Fruit fly (Drosophila melanogaster) whole organism, embryonic: Measurements from ENCODE around the gene CG13096.

Source experiments
- Abd-B ChIP-seq: fragments of 200-800 bp; sonication (Bioruptor generic); optimal IDR thresholded peaks from 2 replicates; lab custom pipeline; 2018; ENCODE audit warnings: missing biosample characterization, mild to moderate bottlenecking, missing genetic modification characterization, moderate library complexity
- CG10366 ChIP-seq: fragments of 200-800 bp; sonication (Bioruptor generic); IDR thresholded peaks from 2 replicates; pipeline ENCODE4 v1.3.6; 2022; ENCODE audit warnings: missing biosample characterization, missing genetic modification characterization
- CG11504 ChIP-seq: fragments of 200-800 bp; sonication (Bioruptor generic); optimal IDR thresholded peaks from 3 replicates; lab custom pipeline; 2019; ENCODE audit warnings: missing biosample characterization, mild to moderate bottlenecking, missing genetic modification characterization, moderate library complexity
- CG1233 ChIP-seq: fragments of 200-800 bp; sonication (Bioruptor generic); optimal IDR thresholded peaks from 4 replicates; lab custom pipeline; 2018; ENCODE audit warnings: missing biosample characterization, mild to moderate bottlenecking, missing genetic modification characterization
- CG12769 ChIP-seq: fragments of 200-800 bp; sonication (Bioruptor generic); optimal IDR thresholded peaks from 2 replicates; lab custom pipeline; 2019; ENCODE audit warnings: missing biosample characterization, mild to moderate bottlenecking, missing genetic modification characterization, moderate library complexity
- CG13424 ChIP-seq: fragments of 200-800 bp; sonication (Bioruptor generic); optimal IDR thresholded peaks from 2 replicates; lab custom pipeline; 2019; ENCODE audit warnings: missing biosample characterization, mild to moderate bottlenecking, missing genetic modification characterization, moderate library complexity
- CG15073 ChIP-seq: fragments of 200-800 bp; sonication (Bioruptor generic); optimal IDR thresholded peaks from 2 replicates; lab custom pipeline; 2016; ENCODE audit warnings: missing biosample characterization, missing genetic modification characterization
- CG18262 ChIP-seq: fragments of 200-800 bp; optimal IDR thresholded peaks from 3 replicates; lab custom pipeline; 2019; ENCODE audit warnings: missing biosample characterization, mild to moderate bottlenecking, missing genetic modification characterization, moderate library complexity
- CG2120 ChIP-seq: fragments of 200-800 bp; sonication (Bioruptor generic); optimal IDR thresholded peaks from 3 replicates; lab custom pipeline; 2016; ENCODE audit warnings: missing biosample characterization, missing genetic modification characterization
- CG3065 ChIP-seq: fragments of 200-800 bp; sonication (Bioruptor generic); optimal IDR thresholded peaks from 2 replicates; lab custom pipeline; 2016; ENCODE audit warnings: missing biosample characterization, missing genetic modification characterization
- CG32532 ChIP-seq: fragments of 200-800 bp; sonication (Bioruptor generic); IDR thresholded peaks from 2 replicates; pipeline ENCODE4 v1.3.6; 2022; ENCODE audit warnings: missing biosample characterization, missing genetic modification characterization
- CG33557 ChIP-seq: fragments of 200-800 bp; sonication (Bioruptor generic); optimal IDR thresholded peaks from 2 replicates; lab custom pipeline; 2019; ENCODE audit warnings: missing biosample characterization, mild to moderate bottlenecking, missing genetic modification characterization, moderate library complexity
- CG34422 ChIP-seq: fragments of 200-800 bp; sonication (Bioruptor generic); IDR thresholded peaks from 3 replicates; pipeline ENCODE4 v1.3.6; 2022; ENCODE audit warnings: missing biosample characterization, missing genetic modification characterization
- CG6272 ChIP-seq: fragments of 200-800 bp; sonication (Bioruptor generic); IDR thresholded peaks from 2 replicates; pipeline ENCODE4 v1.3.6; 2022; ENCODE audit warnings: missing biosample characterization, missing genetic modification characterization
- CG6683 ChIP-seq: fragments of 200-800 bp; sonication (Bioruptor generic); optimal IDR thresholded peaks from 2 replicates; lab custom pipeline; 2017; ENCODE audit warnings: missing biosample characterization, mild to moderate bottlenecking, missing genetic modification characterization, missing genetic modification reagents
- CG7357 ChIP-seq: fragments of 200-800 bp; sonication (Bioruptor generic); IDR thresholded peaks from 3 replicates; pipeline ENCODE4 v1.3.6; 2022; ENCODE audit warnings: missing biosample characterization, missing genetic modification characterization
- CG7963 ChIP-seq: fragments of 200-800 bp; sonication (Bioruptor generic); IDR thresholded peaks from 3 replicates; pipeline ENCODE4 v1.3.6; 2022; ENCODE audit warnings: missing biosample characterization, missing genetic modification characterization; ENCODE audit not compliant: partially characterized antibody
- CG8388 ChIP-seq: fragments of 200-800 bp; sonication (Bioruptor generic); optimal IDR thresholded peaks from 2 replicates; lab custom pipeline; 2019; ENCODE audit warnings: missing biosample characterization, mild to moderate bottlenecking, missing genetic modification characterization, moderate library complexity
- CrebB ChIP-seq: fragments of 200-800 bp; sonication (Bioruptor generic); optimal IDR thresholded peaks from 3 replicates; lab custom pipeline; 2018; ENCODE audit warnings: missing biosample characterization, mild to moderate bottlenecking, missing genetic modification characterization
- Dip3 ChIP-seq: fragments of 200-800 bp; sonication (Bioruptor generic); optimal IDR thresholded peaks from 3 replicates; lab custom pipeline; 2016; ENCODE audit warnings: missing biosample characterization, missing genetic modification characterization
- Dref ChIP-seq: fragments of 200-800 bp; sonication (Bioruptor generic); IDR thresholded peaks from 2 replicates; pipeline ENCODE4 v1.3.6; 2022; ENCODE audit warnings: missing biosample characterization, missing genetic modification characterization
- HLH54F ChIP-seq: fragments of 200-800 bp; sonication (Bioruptor generic); optimal IDR thresholded peaks from 3 replicates; lab custom pipeline; 2016; ENCODE audit warnings: missing biosample characterization, missing genetic modification characterization
- Max ChIP-seq: fragments of 200-800 bp; sonication (Bioruptor generic); optimal IDR thresholded peaks from 2 replicates; lab custom pipeline; 2016; ENCODE audit warnings: missing biosample characterization, mild to moderate bottlenecking, missing genetic modification characterization
- Mrtf ChIP-seq: fragments of 200-800 bp; sonication (Bioruptor generic); IDR thresholded peaks from 3 replicates; pipeline ENCODE4 v1.3.6; 2022; ENCODE audit warnings: missing biosample characterization, missing genetic modification characterization
- Nf-YB ChIP-seq: fragments of 200-800 bp; sonication (Bioruptor generic); optimal IDR thresholded peaks from 3 replicates; lab custom pipeline; 2019; ENCODE audit warnings: missing biosample characterization, mild to moderate bottlenecking, missing genetic modification characterization, moderate library complexity
- Rfx ChIP-seq: fragments of 200-800 bp; sonication (Bioruptor generic); IDR thresholded peaks from 2 replicates; pipeline ENCODE4 v1.3.6; 2022; ENCODE audit warnings: missing biosample characterization, missing genetic modification characterization
- Side ChIP-seq: fragments of 200-800 bp; sonication (Bioruptor generic); optimal IDR thresholded peaks from 2 replicates; lab custom pipeline; 2016; ENCODE audit warnings: missing biosample characterization, missing genetic modification characterization
- Sry-β ChIP-seq: fragments of 200-800 bp; sonication (Bioruptor generic); optimal IDR thresholded peaks from 2 replicates; lab custom pipeline; 2018; ENCODE audit warnings: missing biosample characterization, mild to moderate bottlenecking, missing genetic modification characterization, moderate library complexity
- ap ChIP-seq: fragments of 200-800 bp; sonication (Bioruptor generic); IDR thresholded peaks from 2 replicates; pipeline ENCODE4 v1.3.6; 2022; ENCODE audit warnings: missing biosample characterization, missing genetic modification characterization
- btn ChIP-seq: fragments of 200-800 bp; sonication (Bioruptor generic); optimal IDR thresholded peaks from 2 replicates; lab custom pipeline; 2016; ENCODE audit warnings: missing biosample characterization, missing genetic modification characterization
- cas ChIP-seq: fragments of 200-800 bp; sonication (Bioruptor generic); IDR thresholded peaks from 2 replicates; pipeline ENCODE4 v1.3.6; 2022; ENCODE audit warnings: missing biosample characterization, missing genetic modification characterization
- cato ChIP-seq: fragments of 200-800 bp; sonication (Bioruptor generic); optimal IDR thresholded peaks from 2 replicates; lab custom pipeline; 2016; ENCODE audit warnings: missing biosample characterization, missing genetic modification characterization, borderline replicate concordance
- chif ChIP-seq, 2 experiments: fragments of 200-800 bp; sonication (Bioruptor generic); optimal IDR thresholded peaks; 3 replicates each; lab custom pipeline; 2016; ENCODE audit warnings: missing biosample characterization in 2 of 2, missing genetic modification characterization in 2 of 2
- emc ChIP-seq: fragments of 200-800 bp; sonication (Bioruptor generic); optimal IDR thresholded peaks from 2 replicates; lab custom pipeline; 2016; ENCODE audit warnings: missing biosample characterization, missing genetic modification characterization
- gcm ChIP-seq: fragments of 200-800 bp; sonication (Bioruptor generic); optimal IDR thresholded peaks from 2 replicates; lab custom pipeline; 2019; ENCODE audit warnings: missing biosample characterization, mild to moderate bottlenecking, missing genetic modification characterization, moderate library complexity
- jing ChIP-seq: fragments of 200-800 bp; sonication (Bioruptor generic); optimal IDR thresholded peaks from 2 replicates; lab custom pipeline; 2018; ENCODE audit warnings: missing biosample characterization, mild to moderate bottlenecking, missing genetic modification characterization
- klu ChIP-seq: fragments of 200-800 bp; sonication (Bioruptor generic); IDR thresholded peaks from 2 replicates; pipeline ENCODE4 v1.3.6; 2022; ENCODE audit warnings: missing biosample characterization, missing genetic modification characterization
- maf-S ChIP-seq: fragments of 200-800 bp; sonication (Bioruptor generic); optimal IDR thresholded peaks from 2 replicates; lab custom pipeline; 2016; ENCODE audit warnings: missing biosample characterization, missing genetic modification characterization
- phol ChIP-seq: fragments of 200-800 bp; sonication (Bioruptor generic); optimal IDR thresholded peaks from 3 replicates; lab custom pipeline; 2018; ENCODE audit warnings: missing biosample characterization, mild to moderate bottlenecking, missing genetic modification characterization, moderate library complexity
- pros ChIP-seq: fragments of 200-800 bp; sonication (Bioruptor generic); optimal IDR thresholded peaks from 3 replicates; lab custom pipeline; 2019; ENCODE audit warnings: missing biosample characterization, mild to moderate bottlenecking, missing genetic modification characterization, moderate library complexity
- pzg ChIP-seq: fragments of 200-800 bp; sonication (Bioruptor generic); optimal IDR thresholded peaks from 3 replicates; lab custom pipeline; 2018; ENCODE audit warnings: missing biosample characterization, mild to moderate bottlenecking, missing genetic modification characterization, moderate library complexity
- schlank ChIP-seq: fragments of 200-800 bp; sonication (Bioruptor generic); optimal IDR thresholded peaks from 2 replicates; lab custom pipeline; 2018; ENCODE audit warnings: missing biosample characterization, mild to moderate bottlenecking, missing genetic modification characterization
- sisA ChIP-seq: fragments of 200-800 bp; sonication (Bioruptor generic); IDR thresholded peaks from 2 replicates; pipeline ENCODE4 v1.3.6; 2022; ENCODE audit warnings: missing biosample characterization, missing genetic modification characterization
- tll ChIP-seq, 2 experiments: fragments of 200-800 bp in 1 of 2; fragments of >200 bp in 1 of 2; sonication (Bioruptor generic) in 1 of 2; optimal IDR thresholded peaks; 2 replicates each; lab custom pipeline; 2017 to 2019; ENCODE audit warnings: missing biosample characterization in 2 of 2, missing genetic modification characterization in 2 of 2, mild to moderate bottlenecking in 1 of 2, moderate library complexity in 1 of 2
- vfl ChIP-seq: fragments of 200-800 bp; sonication (Bioruptor generic); optimal IDR thresholded peaks from 2 replicates; lab custom pipeline; 2016; ENCODE audit warnings: missing biosample characterization, missing genetic modification characterization
- vnd ChIP-seq: fragments of 200-800 bp; sonication (Bioruptor generic); IDR thresholded peaks from 3 replicates; pipeline ENCODE4 v1.3.6; 2022; ENCODE audit warnings: missing biosample characterization, missing genetic modification characterization; ENCODE audit not compliant: partially characterized antibody
- zfh1 ChIP-seq: fragments of 200-800 bp; sonication (Bioruptor generic); IDR thresholded peaks from 3 replicates; pipeline ENCODE4 v1.3.6; 2022; ENCODE audit warnings: missing biosample characterization, missing genetic modification characterization

The CG13096 gene

dm6 chr2L:8463144-8464106, 48.2 kb downstream of the CG13096 start, which contains the start of gene Agpat2 (continued):
- peak; percentile 65 for TF ChIP-seq CG33557 (GFP tag; lab: Kevin White, UChicago)
- peak; percentile 69 for TF ChIP-seq schlank (tag; lab: Kevin White, UChicago)
- TF ChIP-seq CG10366 = peak; percentile 76
- peak; percentile 88 for TF ChIP-seq CG18262 (tag; lab: Kevin White, UChicago)
- TF ChIP-seq gcm = peak; percentile 83
- peak; percentile 68 for TF ChIP-seq CrebB (tag; lab: Kevin White, UChicago)
- peak; percentile 77 for TF ChIP-seq CG32532 (GFP tag; lab: Robert Waterston, UW)
- TF ChIP-seq CG2120 (GFP tag; lab: Kevin White, UChicago) = peak; percentile 93
- peak; percentile 88 for TF ChIP-seq CG13424 (tag; lab: Kevin White, UChicago)
- peak; percentile 66; the same call in 2 of the 3 replicates for TF ChIP-seq CG34422 (GFP tag; lab: Robert Waterston, UW)
- TF ChIP-seq emc = peak; percentile 44
- peak; percentile 81 for TF ChIP-seq CG1233
- TF ChIP-seq CG6272 (GFP tag; lab: Robert Waterston, UW) = peak; percentile 45
- peak; percentile 78; the same call in 2 of the 3 replicates for TF ChIP-seq Mrtf
- TF ChIP-seq CG6683 (GFP tag; lab: Kevin White, UChicago) = peak; percentile 76
- peak; percentile 23 for TF ChIP-seq Sry-β (GFP tag; lab: Kevin White, UChicago)
- TF ChIP-seq Rfx (GFP tag; lab: Robert Waterston, UW) = peak; percentile 72
- no peak; the same call in 1 of the 2 replicates for TF ChIP-seq klu (GFP tag; lab: Robert Waterston, UW)
- peak; percentile 63 for TF ChIP-seq btn (GFP tag; lab: Kevin White, UChicago)
- TF ChIP-seq HLH54F (GFP tag; lab: Kevin White, UChicago) = peak; percentile 76
- TF ChIP-seq cato (GFP tag; lab: Kevin White, UChicago) = peak; percentile 67
- TF ChIP-seq CG15073 = peak; percentile 21
- TF ChIP-seq cas (GFP tag; lab: Robert Waterston, UW) = peak; percentile 74
- peak; percentile 79 for TF ChIP-seq Max (GFP tag; lab: Kevin White, UChicago)
- peak; percentile 67 for TF ChIP-seq vfl (GFP tag; lab: Kevin White, UChicago)
- peak; percentile 69 for TF ChIP-seq ap (GFP tag; lab: Robert Waterston, UW)
- TF ChIP-seq CG11504 (tag; lab: Kevin White, UChicago) = peak; percentile 90
- no peak for TF ChIP-seq pzg (GFP tag; lab: Kevin White, UChicago)
- no peak for TF ChIP-seq tll (GFP tag; optimal IDR thresholded peaks at IDR 0.05; lab: Kevin White, UChicago)
- peak; percentile 67 for TF ChIP-seq jing (GFP tag; lab: Kevin White, UChicago)
- peak; percentile 71 for TF ChIP-seq Abd-B (GFP tag; lab: Kevin White, UChicago)
- TF ChIP-seq phol (tag; lab: Kevin White, UChicago) = peak; percentile 85
- TF ChIP-seq CG3065 = no peak
- no peak for TF ChIP-seq CG7963 (GFP tag; lab: Robert Waterston, UW)
- no peak for TF ChIP-seq Dref (GFP tag; lab: Robert Waterston, UW)
- peak; percentile 78 for TF ChIP-seq sisA
- peak; percentile 81 for TF ChIP-seq zfh1 (GFP tag; lab: Robert Waterston, UW)
- peak; percentile 66 for TF ChIP-seq Nf-YB
- peak; percentile 87 for TF ChIP-seq CG8388 (GFP tag; lab: Kevin White, UChicago)
- TF ChIP-seq Side = peak; percentile 81
- peak; percentile 58; the same call in 2 of the 3 replicates for TF ChIP-seq CG7357
- TF ChIP-seq Dip3 (GFP tag; lab: Kevin White, UChicago) = peak; percentile 71
- TF ChIP-seq vnd (GFP tag; lab: Robert Waterston, UW) = no peak
- TF ChIP-seq pros = peak; percentile 96
- TF ChIP-seq chif (GFP tag; optimal IDR thresholded peaks at IDR 0.05; lab: Kevin White, UChicago) = peak; percentile 75 to 85
- TF ChIP-seq maf-S (GFP tag; lab: Kevin White, UChicago) = peak; percentile 75
- TF ChIP-seq CG12769 (tag; lab: Kevin White, UChicago) = peak; percentile 72
